Fruit fly (Drosophila melanogaster): Measurements from ENCODE around the gene CG9813.
A peak's percentile ranks its signal among the peaks of the same experiment; 100 is the strongest.

CG9813 gene

dm6 chr3R:13364175-13365174, 15.1 kb downstream of the CG9813 start, which contains the start of gene Dic1 (continued):
- peak; percentile 84 for TF ChIP-seq MBD-R2 (GFP tag; IDR thresholded peaks at IDR 0.05)
- peak; percentile 94 for TF ChIP-seq CG1529 (GFP tag; optimal IDR thresholded peaks at IDR 0.05)
- peak; percentile 98 for TF ChIP-seq Oli (tag; optimal IDR thresholded peaks at IDR 0.05)
- peak; percentile 83 for TF ChIP-seq toy (GFP tag; IDR thresholded peaks at IDR 0.05)
- TF ChIP-seq tup (GFP tag; optimal IDR thresholded peaks at IDR 0.05) = peak; percentile 75
- TF ChIP-seq ind (GFP tag; optimal IDR thresholded peaks at IDR 0.05) = peak; percentile 95
- TF ChIP-seq cad (GFP tag; optimal IDR thresholded peaks at IDR 0.05) = no peak
- no peak for TF ChIP-seq Lpt (GFP tag; optimal IDR thresholded peaks at IDR 0.05)
- TF ChIP-seq HmgZ (tag; optimal IDR thresholded peaks at IDR 0.05) = peak; percentile 88
- peak; percentile 98 for TF ChIP-seq tio (GFP tag; optimal IDR thresholded peaks at IDR 0.05)
- TF ChIP-seq az2 (GFP tag; optimal IDR thresholded peaks at IDR 0.05) = peak; percentile 97
- no peak for TF ChIP-seq pan (optimal IDR thresholded peaks at IDR 0.05)
- TF ChIP-seq pan (GFP tag; optimal IDR thresholded peaks at IDR 0.05 in 1 of 2, IDR thresholded peaks at IDR 0.05 in 1 of 2) = peak in 1 of 2 experiments; percentile 93
- TF ChIP-seq Tbp (GFP tag; optimal IDR thresholded peaks at IDR 0.05) = no peak
- no peak for TF ChIP-seq br (optimal IDR thresholded peaks at IDR 0.05)
- no peak for TF ChIP-seq usp (GFP tag; optimal IDR thresholded peaks at IDR 0.05)
- peak; percentile 79 for TF ChIP-seq Lhr (GFP tag; optimal IDR thresholded peaks at IDR 0.05)
- peak; percentile 97 for TF ChIP-seq lilli (GFP tag; optimal IDR thresholded peaks at IDR 0.05)
- TF ChIP-seq gcm (GFP tag; optimal IDR thresholded peaks at IDR 0.05) = peak; percentile 95
- TF ChIP-seq HLH54F (GFP tag; optimal IDR thresholded peaks at IDR 0.05) = peak; percentile 93
- peak; percentile 99 for TF ChIP-seq CG9727 (GFP tag; optimal IDR thresholded peaks at IDR 0.05)
- TF ChIP-seq CG30431 (GFP tag; optimal IDR thresholded peaks at IDR 0.05) = peak; percentile 93
- peak; percentile 69 for TF ChIP-seq MTF-1 (GFP tag; optimal IDR thresholded peaks at IDR 0.05; ENCODE audit: borderline replicate concordance)
- TF ChIP-seq CG9437 (GFP tag; optimal IDR thresholded peaks at IDR 0.05) = peak; percentile 95
- TF ChIP-seq NC2α (GFP tag; optimal IDR thresholded peaks at IDR 0.05) = peak; percentile 78
- peak; percentile 90 for TF ChIP-seq zf30C (GFP tag; optimal IDR thresholded peaks at IDR 0.05)
- TF ChIP-seq Adf1 (GFP tag; IDR thresholded peaks at IDR 0.05) = peak; percentile 73
- peak; percentile 32 for TF ChIP-seq ERR (GFP tag; optimal IDR thresholded peaks at IDR 0.05)
- TF ChIP-seq Hr39 (optimal IDR thresholded peaks at IDR 0.05) = no peak
- TF ChIP-seq Hey (tag; optimal IDR thresholded peaks at IDR 0.05) = peak; percentile 54
- peak; percentile 30 for TF ChIP-seq CG15479 (GFP tag; optimal IDR thresholded peaks at IDR 0.05)
- TF ChIP-seq Ada2b (GFP tag; IDR thresholded peaks at IDR 0.05) = peak; percentile 86
- TF ChIP-seq peb (GFP tag; IDR thresholded peaks at IDR 0.05) = no peak; the same call in 1 of the 2 replicates
- TF ChIP-seq Camta (GFP tag; optimal IDR thresholded peaks at IDR 0.05) = peak; percentile 95
- no peak for TF ChIP-seq Doc3 (GFP tag; IDR thresholded peaks at IDR 0.05; ENCODE audit: partially characterized antibody)
- peak; percentile 93 for TF ChIP-seq CG12942 (GFP tag; optimal IDR thresholded peaks at IDR 0.05)
- peak; percentile 87 for TF ChIP-seq CG18011 (GFP tag; optimal IDR thresholded peaks at IDR 0.05)
- peak; percentile 96 for TF ChIP-seq CG4328 (GFP tag; optimal IDR thresholded peaks at IDR 0.05)
- peak; percentile 87 for TF ChIP-seq psq (GFP tag; optimal IDR thresholded peaks at IDR 0.05)
- TF ChIP-seq CG34224 (GFP tag; IDR thresholded peaks at IDR 0.05; ENCODE audit: partially characterized antibody) = 0 out of 3 replicates have a peak, but pooled peaks have one; percentile 10
- peak; percentile 63 for TF ChIP-seq Sry-β (GFP tag; optimal IDR thresholded peaks at IDR 0.05)
- TF ChIP-seq NFAT (GFP tag; IDR thresholded peaks at IDR 0.05) = peak; percentile 71
- peak; percentile 92 for TF ChIP-seq tgo (GFP tag; IDR thresholded peaks at IDR 0.05)
- peak; percentile 94 for TF ChIP-seq row (GFP tag; IDR thresholded peaks at IDR 0.05)
- peak; percentile 74 for TF ChIP-seq CG5953 (GFP tag; IDR thresholded peaks at IDR 0.05)
- TF ChIP-seq CG10979 (tag; optimal IDR thresholded peaks at IDR 0.05) = peak; percentile 99
- no peak for TF ChIP-seq hkb (optimal IDR thresholded peaks at IDR 0.05)
- peak; percentile 96 for TF ChIP-seq hkb (GFP tag; IDR thresholded peaks at IDR 0.05)
- peak; percentile 96 for TF ChIP-seq CG8388 (GFP tag; optimal IDR thresholded peaks at IDR 0.05)
- peak; percentile 96 for TF ChIP-seq CG2712 (tag; optimal IDR thresholded peaks at IDR 0.05)
